Fruit fly (Drosophila melanogaster) whole organism, embryonic: ENCODE data around the gene RpL13.
A peak's percentile ranks its signal among the peaks of the same experiment; 100 is the strongest.

Source experiments
- Abd-B ChIP-seq: fragments of 200-800 bp; sonication (Bioruptor generic); optimal IDR thresholded peaks from 2 replicates; lab custom pipeline; 2018; ENCODE audit warnings: missing biosample characterization, mild to moderate bottlenecking, missing genetic modification characterization, moderate library complexity
- Ada2b ChIP-seq: fragments of 200-800 bp; sonication (Bioruptor generic); IDR thresholded peaks from 2 replicates; pipeline ENCODE4 v1.3.6; 2022; ENCODE audit warnings: missing biosample characterization, missing genetic modification characterization
- BtbVII ChIP-seq: fragments of 200-800 bp; sonication (Bioruptor generic); optimal IDR thresholded peaks from 3 replicates; lab custom pipeline; 2017; ENCODE audit warnings: missing biosample characterization, mild to moderate bottlenecking, missing genetic modification characterization
- CG10543 ChIP-seq: fragments of 200-800 bp; sonication (Bioruptor generic); optimal IDR thresholded peaks from 3 replicates; lab custom pipeline; 2017; ENCODE audit warnings: missing biosample characterization, mild to moderate bottlenecking, missing genetic modification characterization, moderate library complexity
- CG11247 ChIP-seq: fragments of 200-800 bp; sonication (Bioruptor generic); IDR thresholded peaks from 2 replicates; pipeline ENCODE4 v1.3.6; 2022; ENCODE audit warnings: missing biosample characterization, missing genetic modification characterization
- CG12071 ChIP-seq: fragments of 200-800 bp; sonication (Bioruptor generic); optimal IDR thresholded peaks from 3 replicates; lab custom pipeline; 2018; ENCODE audit warnings: missing biosample characterization, mild to moderate bottlenecking, missing genetic modification characterization
- CG13624 ChIP-seq: fragments of 200-800 bp; sonication (Bioruptor generic); optimal IDR thresholded peaks from 2 replicates; lab custom pipeline; 2016; ENCODE audit warnings: missing biosample characterization, missing genetic modification characterization
- CG14710 ChIP-seq: fragments of 200-800 bp; sonication (Bioruptor generic); optimal IDR thresholded peaks from 3 replicates; lab custom pipeline; 2019; ENCODE audit warnings: missing biosample characterization, mild to moderate bottlenecking, missing genetic modification characterization, moderate library complexity
- CG14860 ChIP-seq: fragments of 200-800 bp; sonication (Bioruptor generic); IDR thresholded peaks from 3 replicates; pipeline ENCODE4 v1.3.6; 2022; ENCODE audit warnings: missing biosample characterization, missing genetic modification characterization; ENCODE audit not compliant: partially characterized antibody
- CG1603 ChIP-seq: fragments of 200-800 bp; sonication (Bioruptor generic); optimal IDR thresholded peaks from 2 replicates; lab custom pipeline; 2019; ENCODE audit warnings: missing biosample characterization, mild to moderate bottlenecking, missing genetic modification characterization, moderate library complexity
- CG2116 ChIP-seq: fragments of 200-800 bp; sonication (Bioruptor generic); optimal IDR thresholded peaks from 3 replicates; lab custom pipeline; 2018; ENCODE audit warnings: missing biosample characterization, mild to moderate bottlenecking, missing genetic modification characterization
- CG3163 ChIP-seq: fragments of 200-800 bp; sonication (Bioruptor generic); optimal IDR thresholded peaks from 3 replicates; lab custom pipeline; 2016; ENCODE audit warnings: missing biosample characterization, missing genetic modification characterization
- CG33557 ChIP-seq: fragments of 200-800 bp; sonication (Bioruptor generic); optimal IDR thresholded peaks from 2 replicates; lab custom pipeline; 2019; ENCODE audit warnings: missing biosample characterization, mild to moderate bottlenecking, missing genetic modification characterization, moderate library complexity
- CG4820 ChIP-seq: fragments of 200-800 bp; sonication (Bioruptor generic); optimal IDR thresholded peaks from 3 replicates; lab custom pipeline; 2016; ENCODE audit warnings: missing biosample characterization, missing genetic modification characterization
- CG8089 ChIP-seq: fragments of 200-800 bp; sonication (Bioruptor generic); optimal IDR thresholded peaks from 3 replicates; lab custom pipeline; 2016; ENCODE audit warnings: missing biosample characterization, missing genetic modification characterization
- CG8290 ChIP-seq, 3 experiments: fragments of 200-800 bp; sonication (Bioruptor generic); optimal IDR thresholded peaks; 2 replicates each; lab custom pipeline; 2016 to 2019; ENCODE audit warnings: missing biosample characterization in 3 of 3, missing genetic modification characterization in 3 of 3, mild to moderate bottlenecking in 2 of 3, moderate library complexity in 1 of 3
- CG8765 ChIP-seq: fragments of 200-800 bp; sonication (Bioruptor generic); IDR thresholded peaks from 2 replicates; pipeline ENCODE4 v1.3.6; 2022; ENCODE audit warnings: missing biosample characterization, missing genetic modification characterization
- Dp ChIP-seq: fragments of 200-800 bp; sonication (Bioruptor generic); optimal IDR thresholded peaks from 2 replicates; lab custom pipeline; 2018; ENCODE audit warnings: missing biosample characterization, mild to moderate bottlenecking, missing genetic modification characterization, moderate library complexity
- E2f2 ChIP-seq: fragments of 200-800 bp; sonication (Bioruptor generic); IDR thresholded peaks from 2 replicates; pipeline ENCODE4 v1.3.6; 2022; ENCODE audit warnings: missing biosample characterization, missing genetic modification characterization
- Ets65A ChIP-seq: fragments of 200-800 bp; sonication (Bioruptor generic); peaks from one replicate; lab custom pipeline; 2016; ENCODE audit warnings: missing biosample characterization, missing genetic modification characterization
- GATAe ChIP-seq: fragments of 200-800 bp; sonication (Bioruptor generic); conservative IDR thresholded peaks from 2 replicates; pipeline ENCODE4 v1.3.6; 2022; ENCODE audit warnings: missing biosample characterization, missing genetic modification characterization
- HLH4C ChIP-seq: fragments of 200-800 bp; sonication (Bioruptor generic); IDR thresholded peaks from 3 replicates; pipeline ENCODE4 v1.3.6; 2022; ENCODE audit warnings: missing biosample characterization, missing genetic modification characterization; ENCODE audit not compliant: partially characterized antibody
- Jarid2 ChIP-seq: fragments of 200-800 bp; sonication (Bioruptor generic); optimal IDR thresholded peaks from 3 replicates; lab custom pipeline; 2017; ENCODE audit warnings: mild to moderate bottlenecking, missing biosample characterization, missing genetic modification reagents, missing genetic modification characterization
- MBD-R2 ChIP-seq: fragments of 200-800 bp; sonication (Bioruptor generic); IDR thresholded peaks from 2 replicates; pipeline ENCODE4 v1.3.6; 2022; ENCODE audit warnings: missing biosample characterization, missing genetic modification characterization
- Med ChIP-seq: fragments of 200-800 bp; sonication (Bioruptor generic); peaks from one replicate; lab custom pipeline; 2016; ENCODE audit warnings: missing biosample characterization, missing genetic modification characterization, mild to moderate bottlenecking, inconsistent platforms, moderate library complexity
- Mrtf ChIP-seq: fragments of 200-800 bp; sonication (Bioruptor generic); IDR thresholded peaks from 3 replicates; pipeline ENCODE4 v1.3.6; 2022; ENCODE audit warnings: missing biosample characterization, missing genetic modification characterization
- Opbp ChIP-seq: fragments of 200-800 bp; sonication (Bioruptor generic); IDR thresholded peaks from 3 replicates; pipeline ENCODE4 v1.3.6; 2022; ENCODE audit warnings: missing biosample characterization, missing genetic modification characterization; ENCODE audit not compliant: partially characterized antibody
- Ravus ChIP-seq: fragments of 200-800 bp; sonication (Bioruptor generic); IDR thresholded peaks from 2 replicates; pipeline ENCODE4 v1.3.6; 2022; ENCODE audit warnings: missing biosample characterization, missing genetic modification characterization
- Scr ChIP-seq: fragments of 200-800 bp; sonication (Bioruptor generic); IDR thresholded peaks from 2 replicates; pipeline ENCODE4 v1.3.6; 2022; ENCODE audit warnings: missing biosample characterization, missing genetic modification characterization; ENCODE audit not compliant: partially characterized antibody
- Stat92E ChIP-seq, 3 experiments: fragments of >200 bp in 2 of 3; fragments of 200-800 bp in 1 of 3; sonication (Bioruptor generic) in 1 of 3; optimal IDR thresholded peaks; 2 replicates each; lab custom pipeline; 2017 to 2019; ENCODE audit warnings: missing biosample characterization in 3 of 3, missing genetic modification characterization in 3 of 3, mild to moderate bottlenecking in 1 of 3, moderate library complexity in 1 of 3
- ab ChIP-seq: fragments of 200-800 bp; sonication (Bioruptor generic); optimal IDR thresholded peaks from 2 replicates; lab custom pipeline; 2016; ENCODE audit warnings: missing biosample characterization, missing genetic modification characterization
- ap ChIP-seq: fragments of 200-800 bp; sonication (Bioruptor generic); IDR thresholded peaks from 2 replicates; pipeline ENCODE4 v1.3.6; 2022; ENCODE audit warnings: missing biosample characterization, missing genetic modification characterization
- bbx ChIP-seq: fragments of 200-800 bp; sonication (Bioruptor generic); IDR thresholded peaks from 2 replicates; pipeline ENCODE4 v1.3.6; 2022; ENCODE audit warnings: missing biosample characterization, missing genetic modification characterization; ENCODE audit not compliant: partially characterized antibody
- crp ChIP-seq, 2 experiments: fragments of 200-800 bp; sonication (Bioruptor generic); optimal IDR thresholded peaks; 2 replicates in 1 of 2; 3 replicates in 1 of 2; lab custom pipeline; 2017; ENCODE audit warnings: missing biosample characterization in 2 of 2, missing genetic modification characterization in 2 of 2, mild to moderate bottlenecking in 1 of 2, moderate library complexity in 1 of 2
- dimm ChIP-seq: fragments of 200-800 bp; sonication (Bioruptor generic); IDR thresholded peaks from 2 replicates; pipeline ENCODE4 v1.3.6; 2022; ENCODE audit warnings: missing biosample characterization, missing genetic modification characterization
- dm ChIP-seq: fragments of 200-800 bp; sonication (Bioruptor generic); optimal IDR thresholded peaks from 3 replicates; lab custom pipeline; 2016; ENCODE audit warnings: missing biosample characterization, missing genetic modification characterization
- exex ChIP-seq: fragments of 200-800 bp; sonication (Bioruptor generic); optimal IDR thresholded peaks from 4 replicates; lab custom pipeline; 2018; ENCODE audit warnings: missing biosample characterization, mild to moderate bottlenecking, missing genetic modification characterization, moderate library complexity
- gsb ChIP-seq: fragments of 200-800 bp; sonication (Bioruptor generic); IDR thresholded peaks from 2 replicates; pipeline ENCODE4 v1.3.6; 2022; ENCODE audit warnings: missing biosample characterization, missing genetic modification characterization
- jigr1 ChIP-seq: fragments of 200-800 bp; sonication (Bioruptor generic); IDR thresholded peaks from 3 replicates; pipeline ENCODE4 v1.3.6; 2022; ENCODE audit warnings: missing biosample characterization, missing genetic modification characterization
- nerfin-2 ChIP-seq: fragments of 200-800 bp; sonication (Bioruptor generic); IDR thresholded peaks from 2 replicates; pipeline ENCODE4 v1.3.6; 2022; ENCODE audit warnings: missing biosample characterization, missing genetic modification characterization; ENCODE audit not compliant: partially characterized antibody
- p53 ChIP-seq: fragments of 200-800 bp; sonication (Bioruptor generic); optimal IDR thresholded peaks from 2 replicates; lab custom pipeline; 2016; ENCODE audit warnings: missing biosample characterization, missing genetic modification characterization
- pzg ChIP-seq: fragments of 200-800 bp; sonication (Bioruptor generic); optimal IDR thresholded peaks from 3 replicates; lab custom pipeline; 2018; ENCODE audit warnings: missing biosample characterization, mild to moderate bottlenecking, missing genetic modification characterization, moderate library complexity
- tna ChIP-seq: fragments of 200-800 bp; sonication (Bioruptor generic); IDR thresholded peaks from 2 replicates; pipeline ENCODE4 v1.3.6; 2022; ENCODE audit warnings: missing biosample characterization, missing genetic modification characterization; ENCODE audit not compliant: partially characterized antibody
- unc-4 ChIP-seq: fragments of 200-800 bp; sonication (Bioruptor generic); IDR thresholded peaks from 2 replicates; pipeline ENCODE4 v1.3.6; 2022; ENCODE audit warnings: missing biosample characterization, missing genetic modification characterization; ENCODE audit not compliant: partially characterized antibody

The RpL13 gene

DNA sequence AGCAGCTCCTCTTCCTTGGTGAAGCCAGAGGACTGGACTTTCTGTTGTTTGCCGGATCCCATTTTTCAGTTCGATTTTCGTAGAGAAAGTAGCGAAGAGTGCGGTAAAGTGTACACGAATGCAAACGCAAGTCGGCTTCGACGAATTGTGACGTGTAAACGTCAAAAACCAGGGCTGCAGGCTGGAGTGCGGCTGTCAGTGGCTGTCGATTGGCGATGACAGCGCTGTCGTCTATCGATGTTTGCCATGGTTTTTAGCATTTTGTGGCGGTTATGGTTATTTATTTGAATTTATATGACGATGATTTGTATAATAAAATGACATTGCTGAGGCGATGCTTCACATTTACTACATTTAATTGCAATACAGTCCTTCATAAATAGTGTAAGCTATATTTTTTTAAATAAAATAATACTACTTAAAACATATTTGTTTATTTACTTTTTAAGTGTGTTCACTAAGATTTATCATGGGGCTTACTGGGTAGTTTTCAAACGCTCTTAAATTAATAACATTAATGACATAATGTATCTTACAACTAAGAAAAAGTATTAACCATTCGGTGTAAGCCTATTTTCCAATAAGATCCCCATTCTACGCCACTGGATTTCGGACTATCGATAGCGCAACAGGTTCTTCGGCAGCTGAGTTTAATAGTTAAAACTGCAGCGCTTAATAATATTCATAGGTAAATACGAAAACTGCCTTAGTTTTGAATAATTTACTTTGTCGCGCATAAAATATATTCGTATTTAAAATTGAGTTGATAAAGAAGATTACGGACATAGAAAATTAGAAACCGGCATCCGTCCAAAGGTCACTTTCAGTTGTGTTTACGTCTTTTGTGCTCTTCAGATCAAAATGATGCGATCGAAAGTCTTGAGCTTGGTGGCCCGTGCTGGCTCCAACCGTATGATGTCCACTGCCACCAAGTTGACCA is 48.8 kb upstream of the RpL13 start, which contains the start of the genes CG5885 and CG4598 (continued):
- TF ChIP-seq dm (GFP tag; lab: Kevin White, UChicago) (no peak), unc-4 (GFP tag; lab: Robert Waterston, UW) (peak; percentile 80), Jarid2 (GFP tag; lab: Kevin White, UChicago) (no peak)
- TF ChIP-seq, all 482 proteins: peak for 313

DNA sequence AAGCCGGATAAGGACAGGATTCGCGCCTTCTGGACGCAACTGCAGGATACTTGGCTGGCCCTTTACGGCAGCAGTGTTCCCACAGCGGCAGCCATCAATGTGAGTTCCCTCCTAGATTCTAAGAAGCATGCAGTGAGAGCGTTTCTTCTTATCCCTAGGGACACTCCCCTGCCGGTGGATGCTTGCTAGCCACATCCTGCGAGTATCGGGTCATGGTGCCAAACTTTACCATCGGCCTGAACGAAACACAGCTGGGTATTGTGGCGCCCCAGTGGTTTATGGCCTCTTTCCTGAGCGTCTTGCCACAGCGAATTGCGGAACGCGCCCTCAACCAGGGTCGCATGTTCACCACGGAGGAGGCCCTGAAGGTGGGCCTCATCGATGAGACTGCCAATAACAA is 47.9 kb upstream of the RpL13 start:
- TF ChIP-seq dimm (GFP tag; lab: Robert Waterston, UW), result no peak
- TF ChIP-seq Ets65A (GFP tag; lab: Kevin White, UChicago), result peak; percentile 67
- TF ChIP-seq ap (GFP tag; lab: Robert Waterston, UW), result no peak
- no peak for TF ChIP-seq BtbVII (GFP tag; lab: Kevin White, UChicago)
- peak; percentile 46; the same call in 1 of the 3 replicates for TF ChIP-seq Opbp (GFP tag; lab: Robert Waterston, UW)
- TF ChIP-seq gsb, result peak; percentile 26; the same call in 1 of the 2 replicates
- TF ChIP-seq CG10543, result no peak
- TF ChIP-seq Med (GFP tag; lab: Kevin White, UChicago), result peak; percentile 56
- no peak for TF ChIP-seq Stat92E (GFP tag; optimal IDR thresholded peaks at IDR 0.05; lab: Kevin White, UChicago)
- TF ChIP-seq bbx, result 0 out of 2 replicates have a peak, but pooled peaks have one; percentile 26
- TF ChIP-seq CG11247 (GFP tag; lab: Robert Waterston, UW), result no peak
- TF ChIP-seq CG3163, result no peak
- TF ChIP-seq jigr1 (GFP tag; lab: Robert Waterston, UW), result 0 out of 3 replicates have a peak, but pooled peaks have one; percentile 37
- no peak for TF ChIP-seq CG1603 (tag; lab: Kevin White, UChicago)
- TF ChIP-seq CG12071, result no peak

DNA sequence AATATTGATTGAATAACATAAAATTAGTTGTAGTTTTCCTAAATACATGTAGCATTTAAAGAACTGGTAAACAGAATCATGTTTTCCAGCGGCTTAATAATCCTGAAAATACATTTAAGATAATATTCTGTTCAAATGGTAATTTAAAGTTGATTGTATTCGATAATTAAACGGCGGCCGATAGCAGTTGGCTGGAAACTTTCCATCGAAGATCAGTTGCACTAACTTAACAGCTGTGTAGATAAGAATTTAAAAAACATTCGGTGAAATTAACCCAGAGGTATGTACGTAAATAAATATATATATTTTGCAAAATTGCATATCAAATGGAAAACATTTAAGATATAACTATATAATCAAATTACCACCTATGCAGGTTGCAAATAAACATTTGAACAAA is 47.2 kb upstream of the RpL13 start, which contains the start of gene CG4594:
CG4594 (plus strand) TSS at position 212 of the 400 bp plus-strand sequence.
- TF ChIP-seq CG14860 (GFP tag; lab: Robert Waterston, UW) (0 out of 3 replicates have a peak, but pooled peaks have one; percentile 12), CG8290 (GFP tag; optimal IDR thresholded peaks at IDR 0.05; lab: Kevin White, UChicago) (no peak), CG8290 (tag; optimal IDR thresholded peaks at IDR 0.05; lab: Kevin White, UChicago) (no peak), Mrtf (GFP tag; lab: Robert Waterston, UW) (no peak), exex (tag; lab: Kevin White, UChicago) (peak; percentile 22), nerfin-2 (peak; percentile 41; the same call in 1 of the 2 replicates), CG8765 (no peak), CG14710 (no peak), CG2116 (GFP tag; lab: Kevin White, UChicago) (peak; percentile 3), GATAe (no peak), Abd-B (GFP tag; lab: Kevin White, UChicago) (no peak), MBD-R2 (GFP tag; lab: Robert Waterston, UW) (0 out of 2 replicates have a peak, but pooled peaks have one; percentile 8), Dp (peak; percentile 69), Ada2b (GFP tag; lab: Robert Waterston, UW) (no peak), E2f2 (GFP tag; lab: Robert Waterston, UW) (peak; percentile 80), HLH4C (GFP tag; lab: Robert Waterston, UW) (peak; percentile 23; the same call in 1 of the 3 replicates), CG13624 (GFP tag; lab: Kevin White, UChicago) (no peak), ab (GFP tag; lab: Kevin White, UChicago) (no peak), crp (GFP tag; optimal IDR thresholded peaks at IDR 0.05; lab: Kevin White, UChicago) (peak in 1 of 2 experiments; percentile 71), CG33557 (GFP tag; lab: Kevin White, UChicago) (no peak), tna (GFP tag; lab: Robert Waterston, UW) (peak; percentile 16; the same call in 1 of the 2 replicates), p53 (no peak), Ravus (GFP tag; lab: Robert Waterston, UW) (no peak), pzg (GFP tag; lab: Kevin White, UChicago) (peak; percentile 17), CG8089 (GFP tag; lab: Kevin White, UChicago) (no peak), Scr (0 out of 2 replicates have a peak, but pooled peaks have one; percentile 32), CG4820 (GFP tag; lab: Kevin White, UChicago) (no peak)
